Worm (Caenorhabditis elegans): ENCODE results near the gene F09E5.14.

F09E5.14 gene

ce11 chrII:5309720-5310119 is 35.0 kb downstream of the F09E5.14 start:
- no peak for TF ChIP-seq nhr-120 (GFP tag; IDR thresholded peaks at IDR 0.05)
- TF ChIP-seq F55B11.4 (tag; optimal IDR thresholded peaks at IDR 0.05; ENCODE audit: borderline replicate concordance, insufficient read depth), result no peak
- TF ChIP-seq nhr-27 (tag; optimal IDR thresholded peaks at IDR 0.05), result no peak
- TF ChIP-seq dpl-1 (GFP tag; optimal IDR thresholded peaks at IDR 0.05), result no peak

DNA sequence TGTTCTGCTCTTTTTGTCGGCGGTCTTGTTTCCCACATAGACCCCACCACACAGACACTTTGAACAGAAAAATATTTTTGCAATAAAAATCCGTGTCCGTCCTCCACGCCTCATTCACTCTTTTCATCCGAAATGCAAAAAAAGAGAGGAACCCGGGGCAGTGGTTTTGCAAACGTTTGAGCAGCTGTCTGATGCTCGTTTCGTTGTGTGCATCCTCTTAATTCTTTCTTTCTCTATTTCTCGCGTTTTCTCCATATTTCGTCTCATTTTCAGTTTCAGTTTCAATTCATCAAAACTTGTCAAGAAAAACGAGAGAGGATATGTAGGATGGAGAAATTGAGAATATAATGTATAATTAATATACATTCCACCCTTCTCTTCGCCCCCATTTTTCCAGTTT is 35.7 kb downstream of the F09E5.14 start:
- TF ChIP-seq hlh-26 (GFP tag; conservative IDR thresholded peaks at IDR 0.05) (no peak), lir-1 (GFP tag; conservative IDR thresholded peaks at IDR 0.05) (no peak), lin-26 (GFP tag; IDR thresholded peaks at IDR 0.05) (no peak), B0261.1 (tag; optimal IDR thresholded peaks at IDR 0.05) (no peak), attf-5 (GFP tag; optimal IDR thresholded peaks at IDR 0.05) (no peak), madf-8 (GFP tag; conservative IDR thresholded peaks at IDR 0.05) (no peak), nhr-90 (tag; optimal IDR thresholded peaks at IDR 0.05) (no peak), let-526 (GFP tag; IDR thresholded peaks at IDR 0.05) (no peak), rpc-1 (optimal IDR thresholded peaks at IDR 0.05) (no peak), rpc-1 (tag; optimal IDR thresholded peaks at IDR 0.05) (no peak), mcd-1 (GFP tag; IDR thresholded peaks at IDR 0.05) (no peak), gei-17 (GFP tag; optimal IDR thresholded peaks at IDR 0.05) (no peak), ZK185.1 (tag; optimal IDR thresholded peaks at IDR 0.05; ENCODE audit: poor library complexity, severe bottlenecking) (no peak), attf-6 (GFP tag; IDR thresholded peaks at IDR 0.05) (no peak), ztf-22 (GFP tag; optimal IDR thresholded peaks at IDR 0.05) (no peak), hlh-12 (tag; optimal IDR thresholded peaks at IDR 0.05) (no peak), ceh-58 (GFP tag; IDR thresholded peaks at IDR 0.05) (no peak), T26A5.8 (tag; optimal IDR thresholded peaks at IDR 0.05) (no peak)

DNA sequence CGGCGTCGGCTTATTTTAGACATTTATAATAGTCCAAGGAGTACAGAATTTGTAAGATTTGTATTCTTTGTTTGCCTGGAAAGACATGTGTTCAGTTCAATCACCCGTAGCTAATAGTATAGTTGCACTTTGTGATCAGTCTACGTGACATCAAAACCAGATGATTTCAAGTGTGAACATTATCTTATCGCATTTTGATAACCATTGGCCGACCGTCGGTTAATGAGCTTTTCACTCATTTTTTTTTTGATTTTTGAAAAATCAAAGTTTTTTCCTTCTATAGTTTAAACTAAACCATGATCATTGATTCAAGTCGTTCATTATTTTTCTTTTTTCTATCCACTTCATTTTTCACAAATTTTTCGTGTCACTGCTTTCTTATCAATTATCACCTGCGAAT is 37.5 kb downstream of the F09E5.14 start:
- TF ChIP-seq akir-1 (GFP tag; optimal IDR thresholded peaks at IDR 0.05), result no peak
- TF ChIP-seq F49E8.2 (tag; optimal IDR thresholded peaks at IDR 0.05; ENCODE audit: insufficient read depth), result no peak
- TF ChIP-seq cebp-1 (GFP tag; IDR thresholded peaks at IDR 0.05), result no peak
- TF ChIP-seq cebp-1 (tag; optimal IDR thresholded peaks at IDR 0.05), result no peak
- no peak for TF ChIP-seq ets-4 (GFP tag; optimal IDR thresholded peaks at IDR 0.05)
- no peak for TF ChIP-seq snpc-1.3 (tag; optimal IDR thresholded peaks at IDR 0.05; ENCODE audit: insufficient read depth)

- TF ChIP-seq B0336.3 (GFP tag; IDR thresholded peaks at IDR 0.05), result no peak
- TF ChIP-seq sea-2 (GFP tag; IDR thresholded peaks at IDR 0.05), result no peak
- no peak for TF ChIP-seq ceh-40 (GFP tag; IDR thresholded peaks at IDR 0.05)
- TF ChIP-seq akir-1 (GFP tag; optimal IDR thresholded peaks at IDR 0.05), result no peak
- TF ChIP-seq ztf-22 (GFP tag; optimal IDR thresholded peaks at IDR 0.05), result no peak
- no peak for TF ChIP-seq lin-26 (GFP tag; IDR thresholded peaks at IDR 0.05)
- TF ChIP-seq nhr-90 (tag; optimal IDR thresholded peaks at IDR 0.05), result no peak
- no peak for TF ChIP-seq F57C9.4 (tag; optimal IDR thresholded peaks at IDR 0.05)
These were observed 38.5 kb downstream of the F09E5.14 start for ce11 chrII:5306197-5306596.

DNA sequence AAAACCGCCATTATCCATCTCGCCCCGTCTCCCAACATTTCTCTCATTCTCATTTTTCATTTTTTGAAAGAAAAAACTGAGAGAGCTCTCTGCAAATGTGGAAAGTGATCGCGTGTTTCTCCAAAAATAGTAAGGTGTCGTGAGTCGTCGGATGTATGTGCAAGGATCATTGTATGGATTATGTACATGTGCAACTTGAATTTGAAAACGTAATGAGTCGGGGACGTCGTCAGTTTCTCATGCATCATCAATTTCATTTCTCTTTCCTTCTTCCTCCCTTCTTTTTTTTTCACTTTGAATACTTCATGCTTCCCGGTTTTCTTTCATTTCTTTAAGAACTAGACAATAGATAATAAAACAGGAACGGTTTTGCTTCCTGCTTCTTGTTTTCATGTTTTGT is 39.6 kb downstream of the F09E5.14 start:
- no peak for TF ChIP-seq madf-3 (GFP tag; IDR thresholded peaks at IDR 0.05)
- no peak for TF ChIP-seq hlh-12 (tag; optimal IDR thresholded peaks at IDR 0.05)
- no peak for TF ChIP-seq B0019.2 (GFP tag; conservative IDR thresholded peaks at IDR 0.05)
- TF ChIP-seq ZK185.1 (tag; optimal IDR thresholded peaks at IDR 0.05; ENCODE audit: poor library complexity, severe bottlenecking), result no peak
- no peak for TF ChIP-seq lin-54 (GFP tag; optimal IDR thresholded peaks at IDR 0.05)
- no peak for TF ChIP-seq dox-1 (GFP tag; IDR thresholded peaks at IDR 0.05)
- no peak for TF ChIP-seq snpc-3.4 (tag; optimal IDR thresholded peaks at IDR 0.05)
- TF ChIP-seq mel-28 (tag; optimal IDR thresholded peaks at IDR 0.05; ENCODE audit: borderline replicate concordance), result no peak
- no peak for TF ChIP-seq ztf-6 (GFP tag; IDR thresholded peaks at IDR 0.05)

All from whole organism, young adult.